Fruit fly (Drosophila melanogaster) whole organism, embryonic: ENCODE data around the gene Phs.

Source experiments
- ATbp ChIP-seq: fragments of 200-800 bp; sonication (Bioruptor generic); optimal IDR thresholded peaks from 2 replicates; lab custom pipeline; 2017; ENCODE audit warnings: missing biosample characterization, mild to moderate bottlenecking, missing genetic modification characterization, missing genetic modification reagents
- CG10543 ChIP-seq: fragments of 200-800 bp; sonication (Bioruptor generic); optimal IDR thresholded peaks from 3 replicates; lab custom pipeline; 2017; ENCODE audit warnings: missing biosample characterization, mild to moderate bottlenecking, missing genetic modification characterization, moderate library complexity
- CG10959 ChIP-seq: fragments of 200-800 bp; sonication (Bioruptor generic); IDR thresholded peaks from 2 replicates; pipeline ENCODE4 v1.3.6; 2022; ENCODE audit warnings: missing biosample characterization, missing genetic modification characterization
- CG12942 ChIP-seq: fragments of 200-800 bp; sonication (Bioruptor generic); optimal IDR thresholded peaks from 3 replicates; lab custom pipeline; 2016; ENCODE audit warnings: missing biosample characterization, missing genetic modification characterization
- CG13775 ChIP-seq: fragments of 200-800 bp; sonication (Bioruptor generic); optimal IDR thresholded peaks from 3 replicates; lab custom pipeline; 2017; ENCODE audit warnings: missing biosample characterization, mild to moderate bottlenecking, missing genetic modification characterization
- CG14860 ChIP-seq: fragments of 200-800 bp; sonication (Bioruptor generic); IDR thresholded peaks from 3 replicates; pipeline ENCODE4 v1.3.6; 2022; ENCODE audit warnings: missing biosample characterization, missing genetic modification characterization; ENCODE audit not compliant: partially characterized antibody
- CG16863 ChIP-seq: fragments of 200-800 bp; sonication (Bioruptor generic); optimal IDR thresholded peaks from 3 replicates; lab custom pipeline; 2016; ENCODE audit warnings: missing biosample characterization, missing genetic modification characterization
- CG18599 ChIP-seq: fragments of 200-800 bp; sonication (Bioruptor generic); optimal IDR thresholded peaks from 3 replicates; lab custom pipeline; 2017; ENCODE audit warnings: missing biosample characterization, missing genetic modification characterization, mild to moderate bottlenecking, moderate library complexity, missing genetic modification reagents
- CG2120 ChIP-seq: fragments of 200-800 bp; sonication (Bioruptor generic); optimal IDR thresholded peaks from 3 replicates; lab custom pipeline; 2016; ENCODE audit warnings: missing biosample characterization, missing genetic modification characterization
- CG2202 ChIP-seq: fragments of 200-800 bp; sonication (Bioruptor generic); optimal IDR thresholded peaks from 2 replicates; lab custom pipeline; 2018; ENCODE audit warnings: missing biosample characterization, mild to moderate bottlenecking, missing genetic modification characterization
- CG31365 ChIP-seq: fragments of 200-800 bp; sonication (Bioruptor generic); optimal IDR thresholded peaks from 2 replicates; lab custom pipeline; 2018; ENCODE audit warnings: missing biosample characterization, mild to moderate bottlenecking, missing genetic modification characterization
- CG4424 ChIP-seq: fragments of 200-800 bp; sonication (Bioruptor generic); optimal IDR thresholded peaks from 3 replicates; lab custom pipeline; 2016; ENCODE audit warnings: missing biosample characterization, missing genetic modification characterization
- CG6854 ChIP-seq: fragments of 200-800 bp; sonication (Bioruptor generic); optimal IDR thresholded peaks from 3 replicates; lab custom pipeline; 2017; ENCODE audit warnings: missing biosample characterization, mild to moderate bottlenecking, missing genetic modification characterization
- CG8944 ChIP-seq: fragments of 200-800 bp; sonication (Bioruptor generic); optimal IDR thresholded peaks from 3 replicates; lab custom pipeline; 2016; ENCODE audit warnings: missing biosample characterization, missing genetic modification characterization
- CG9727 ChIP-seq: fragments of 200-800 bp; sonication (Bioruptor generic); optimal IDR thresholded peaks from 3 replicates; lab custom pipeline; 2017; ENCODE audit warnings: missing biosample characterization, mild to moderate bottlenecking, missing genetic modification characterization
- CG9817 ChIP-seq: fragments of 200-800 bp; sonication (Bioruptor generic); optimal IDR thresholded peaks from 2 replicates; lab custom pipeline; 2018; ENCODE audit warnings: missing biosample characterization, mild to moderate bottlenecking, missing genetic modification characterization, moderate library complexity
- Dek ChIP-seq: fragments of 200-800 bp; sonication (Bioruptor generic); optimal IDR thresholded peaks from 3 replicates; lab custom pipeline; 2019; ENCODE audit warnings: missing biosample characterization, mild to moderate bottlenecking, missing genetic modification characterization, moderate library complexity
- Dip3 ChIP-seq: fragments of 200-800 bp; sonication (Bioruptor generic); optimal IDR thresholded peaks from 3 replicates; lab custom pipeline; 2016; ENCODE audit warnings: missing biosample characterization, missing genetic modification characterization
- Doc3 ChIP-seq: fragments of 200-800 bp; sonication (Bioruptor generic); IDR thresholded peaks from 3 replicates; pipeline ENCODE4 v1.3.6; 2022; ENCODE audit warnings: missing biosample characterization, missing genetic modification characterization; ENCODE audit not compliant: partially characterized antibody
- Dp ChIP-seq: fragments of 200-800 bp; sonication (Bioruptor generic); optimal IDR thresholded peaks from 2 replicates; lab custom pipeline; 2018; ENCODE audit warnings: missing biosample characterization, mild to moderate bottlenecking, missing genetic modification characterization, moderate library complexity
- Hmx ChIP-seq: fragments of 200-800 bp; sonication (Bioruptor generic); optimal IDR thresholded peaks from 2 replicates; lab custom pipeline; 2016; ENCODE audit warnings: missing biosample characterization, missing genetic modification characterization
- NC2α ChIP-seq: fragments of 200-800 bp; sonication (Bioruptor generic); optimal IDR thresholded peaks from 2 replicates; lab custom pipeline; 2016; ENCODE audit warnings: missing biosample characterization, missing genetic modification characterization
- Neu2 ChIP-seq: fragments of 200-800 bp; sonication (Bioruptor generic); optimal IDR thresholded peaks from 3 replicates; lab custom pipeline; 2016; ENCODE audit warnings: missing biosample characterization, missing genetic modification characterization, borderline replicate concordance
- Ptx1 ChIP-seq: fragments of 200-800 bp; sonication (Bioruptor generic); IDR thresholded peaks from 2 replicates; pipeline ENCODE4 v1.3.6; 2022; ENCODE audit warnings: missing biosample characterization, missing genetic modification characterization
- ase ChIP-seq: fragments of 200-800 bp; sonication (Bioruptor generic); IDR thresholded peaks from 3 replicates; pipeline ENCODE4 v1.3.6; 2022; ENCODE audit warnings: missing biosample characterization, missing genetic modification characterization
- ash1 ChIP-seq: fragments of 200-800 bp; sonication (Bioruptor generic); optimal IDR thresholded peaks from 2 replicates; lab custom pipeline; 2018; ENCODE audit warnings: missing biosample characterization, mild to moderate bottlenecking, missing genetic modification characterization
- bab2 ChIP-seq: fragments of 200-800 bp; sonication (Bioruptor generic); optimal IDR thresholded peaks from 2 replicates; lab custom pipeline; 2016; ENCODE audit warnings: missing biosample characterization, missing genetic modification characterization
- chif ChIP-seq, 2 experiments: fragments of 200-800 bp; sonication (Bioruptor generic); optimal IDR thresholded peaks; 3 replicates each; lab custom pipeline; 2016; ENCODE audit warnings: missing biosample characterization in 2 of 2, missing genetic modification characterization in 2 of 2
- dmrt11E ChIP-seq: fragments of 200-800 bp; sonication (Bioruptor generic); optimal IDR thresholded peaks from 3 replicates; lab custom pipeline; 2018; ENCODE audit warnings: missing biosample characterization, mild to moderate bottlenecking, missing genetic modification characterization, moderate library complexity
- ems ChIP-seq: fragments of 200-800 bp; sonication (Bioruptor generic); optimal IDR thresholded peaks from 3 replicates; lab custom pipeline; 2016; ENCODE audit warnings: missing biosample characterization, missing genetic modification characterization
- gsb-n ChIP-seq: fragments of 200-800 bp; sonication (Bioruptor generic); optimal IDR thresholded peaks from 3 replicates; lab custom pipeline; 2018; ENCODE audit warnings: missing biosample characterization, mild to moderate bottlenecking, missing genetic modification characterization
- hbn ChIP-seq: fragments of 200-800 bp; sonication (Bioruptor generic); IDR thresholded peaks from 2 replicates; pipeline ENCODE4 v1.3.6; 2022; ENCODE audit warnings: missing biosample characterization, missing genetic modification characterization; ENCODE audit not compliant: partially characterized antibody
- hkb ChIP-seq, 2 experiments: fragments of 200-800 bp in 1 of 2; fragments of >200 bp in 1 of 2; sonication (Bioruptor generic) in 1 of 2; IDR thresholded peaks in 1 of 2; optimal IDR thresholded peaks in 1 of 2; 2 replicates each; pipeline versions ENCODE4 v1.3.6 to Lab custom; 2017 to 2022; ENCODE audit warnings: missing biosample characterization in 1 of 2, missing genetic modification characterization in 1 of 2
- maf-S ChIP-seq: fragments of 200-800 bp; sonication (Bioruptor generic); optimal IDR thresholded peaks from 2 replicates; lab custom pipeline; 2016; ENCODE audit warnings: missing biosample characterization, missing genetic modification characterization
- mam ChIP-seq: fragments of 200-800 bp; sonication (Bioruptor generic); optimal IDR thresholded peaks from 3 replicates; lab custom pipeline; 2016; ENCODE audit warnings: missing biosample characterization, missing genetic modification characterization
- nerfin-2 ChIP-seq: fragments of 200-800 bp; sonication (Bioruptor generic); IDR thresholded peaks from 2 replicates; pipeline ENCODE4 v1.3.6; 2022; ENCODE audit warnings: missing biosample characterization, missing genetic modification characterization; ENCODE audit not compliant: partially characterized antibody
- odd ChIP-seq: fragments of 200-800 bp; sonication (Bioruptor generic); optimal IDR thresholded peaks from 2 replicates; lab custom pipeline; 2017; ENCODE audit warnings: missing biosample characterization, mild to moderate bottlenecking, missing genetic modification characterization
- onecut ChIP-seq: fragments of 200-800 bp; sonication (Bioruptor generic); IDR thresholded peaks from 2 replicates; pipeline ENCODE4 v1.3.6; 2022; ENCODE audit warnings: missing biosample characterization, missing genetic modification characterization
- p53 ChIP-seq: fragments of 200-800 bp; sonication (Bioruptor generic); optimal IDR thresholded peaks from 2 replicates; lab custom pipeline; 2016; ENCODE audit warnings: missing biosample characterization, missing genetic modification characterization
- ro ChIP-seq: fragments of 200-800 bp; sonication (Bioruptor generic); IDR thresholded peaks from 2 replicates; pipeline ENCODE4 v1.3.6; 2022; ENCODE audit warnings: missing biosample characterization, missing genetic modification characterization
- salm ChIP-seq: fragments of 200-800 bp; sonication (Bioruptor generic); optimal IDR thresholded peaks from 2 replicates; lab custom pipeline; 2018; ENCODE audit warnings: missing biosample characterization, mild to moderate bottlenecking, missing genetic modification characterization
- so ChIP-seq: fragments of 200-800 bp; sonication (Bioruptor generic); IDR thresholded peaks from 3 replicates; pipeline ENCODE4 v1.3.6; 2022; ENCODE audit warnings: missing biosample characterization, missing genetic modification characterization
- sob ChIP-seq: fragments of 200-800 bp; sonication (Bioruptor generic); IDR thresholded peaks from 2 replicates; pipeline ENCODE4 v1.3.6; 2022; ENCODE audit warnings: missing biosample characterization, missing genetic modification characterization
- sqz ChIP-seq: fragments of 200-800 bp; sonication (Bioruptor generic); optimal IDR thresholded peaks from 3 replicates; lab custom pipeline; 2018; ENCODE audit warnings: missing biosample characterization, mild to moderate bottlenecking, missing genetic modification characterization
- tx ChIP-seq: fragments of 200-800 bp; sonication (Bioruptor generic); optimal IDR thresholded peaks from 2 replicates; lab custom pipeline; 2016; ENCODE audit warnings: missing biosample characterization, missing genetic modification characterization
- wor ChIP-seq: fragments of 200-800 bp; sonication (Bioruptor generic); IDR thresholded peaks from 2 replicates; pipeline ENCODE4 v1.3.6; 2022; ENCODE audit warnings: missing biosample characterization, missing genetic modification characterization
- zen ChIP-seq: fragments of 200-800 bp; sonication (Bioruptor generic); optimal IDR thresholded peaks from 3 replicates; lab custom pipeline; 2018; ENCODE audit warnings: missing biosample characterization, mild to moderate bottlenecking, missing genetic modification characterization, moderate library complexity
- zen2 ChIP-seq: fragments of 200-800 bp; sonication (Bioruptor generic); IDR thresholded peaks from 3 replicates; pipeline ENCODE4 v1.3.6; 2022; ENCODE audit warnings: missing biosample characterization, missing genetic modification characterization; ENCODE audit not compliant: partially characterized antibody
- zfh2 ChIP-seq: fragments of 200-800 bp; sonication (Bioruptor generic); optimal IDR thresholded peaks from 2 replicates; lab custom pipeline; 2016; ENCODE audit warnings: missing biosample characterization, missing genetic modification characterization

Phs gene

DNA sequence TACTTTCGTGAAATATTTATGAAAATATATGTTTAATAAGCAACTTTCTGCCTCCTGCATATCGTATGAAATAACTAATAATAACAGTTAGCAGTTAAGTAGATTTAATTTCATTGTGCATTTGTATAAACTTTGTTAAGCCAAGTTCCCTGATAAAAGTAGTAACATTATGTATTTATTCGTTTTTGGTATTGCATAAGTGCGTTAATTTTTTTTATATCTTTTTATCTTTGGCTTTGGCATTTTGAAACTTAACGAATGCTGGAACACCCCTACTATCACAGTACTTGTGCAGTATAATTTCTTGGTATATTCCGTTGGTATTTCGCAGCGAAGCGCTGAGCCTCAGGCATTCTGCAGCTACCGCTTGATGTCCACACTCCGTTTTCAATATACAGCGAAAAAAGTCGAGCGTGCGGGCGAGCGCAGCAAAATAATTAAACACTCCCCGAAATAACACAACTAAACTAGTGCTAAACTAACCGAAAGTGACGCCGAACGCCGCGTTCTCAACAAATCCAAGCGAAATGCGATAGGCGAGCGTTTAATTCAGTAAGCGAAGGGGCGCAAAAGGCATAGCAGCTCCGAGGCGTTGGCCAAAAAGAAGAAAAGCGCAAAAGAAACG is 31.1 kb upstream of the Phs start, which contains the start of gene RhoGAP71E (continued):
- TF ChIP-seq CG12942 (GFP tag; lab: Kevin White, UChicago) (no peak), CG13775 (GFP tag; lab: Kevin White, UChicago) (no peak), ro (GFP tag; lab: Robert Waterston, UW) (no peak), sob (GFP tag; lab: Robert Waterston, UW) (peak; percentile 65; the same call in 1 of the 2 replicates), Ptx1 (GFP tag; lab: Robert Waterston, UW) (peak; percentile 26; the same call in 1 of the 2 replicates), CG2120 (GFP tag; lab: Kevin White, UChicago) (no peak), chif (GFP tag; optimal IDR thresholded peaks at IDR 0.05; lab: Kevin White, UChicago) (no peak), CG10543 (GFP tag; lab: Kevin White, UChicago) (peak; percentile 54), CG14860 (GFP tag; lab: Robert Waterston, UW) (no peak), Dip3 (GFP tag; lab: Kevin White, UChicago) (no peak), wor (GFP tag; lab: Robert Waterston, UW) (no peak), bab2 (no peak), CG31365 (tag; lab: Kevin White, UChicago) (peak; percentile 52), salm (tag; lab: Kevin White, UChicago) (no peak), zen2 (no peak), zen (tag; lab: Kevin White, UChicago) (no peak), Doc3 (GFP tag; lab: Robert Waterston, UW) (no peak), tx (GFP tag; lab: Kevin White, UChicago) (no peak), maf-S (GFP tag; lab: Kevin White, UChicago) (no peak), ase (no peak), CG4424 (no peak), CG9727 (peak; percentile 37), CG16863 (GFP tag; lab: Kevin White, UChicago) (no peak), sqz (GFP tag; lab: Kevin White, UChicago) (no peak), onecut (GFP tag; lab: Robert Waterston, UW) (peak; percentile 46), CG6854 (GFP tag; lab: Kevin White, UChicago) (no peak), Neu2 (GFP tag; lab: Kevin White, UChicago) (no peak), hbn (no peak), CG18599 (GFP tag; lab: Kevin White, UChicago) (peak; percentile 73), CG8944 (GFP tag; lab: Kevin White, UChicago) (no peak), nerfin-2 (GFP tag; lab: Robert Waterston, UW) (0 out of 2 replicates have a peak, but pooled peaks have one; percentile 35), CG9817 (tag; lab: Kevin White, UChicago) (peak; percentile 32), odd (GFP tag; lab: Kevin White, UChicago) (peak; percentile 48), hkb (optimal IDR thresholded peaks at IDR 0.05; lab: Kevin White, UChicago) (no peak), hkb (GFP tag; IDR thresholded peaks at IDR 0.05; lab: Robert Waterston, UW) (peak; percentile 64), NC2α (GFP tag; lab: Kevin White, UChicago) (no peak), ash1 (GFP tag; lab: Kevin White, UChicago) (peak; percentile 28), CG2202 (tag; lab: Kevin White, UChicago) (no peak), zfh2 (no peak), ems (GFP tag; lab: Kevin White, UChicago) (no peak), Dp (GFP tag; lab: Kevin White, UChicago) (peak; percentile 11), ATbp (GFP tag; lab: Kevin White, UChicago) (no peak), Dek (tag; lab: Kevin White, UChicago) (peak; percentile 11), p53 (GFP tag; lab: Kevin White, UChicago) (no peak), mam (GFP tag; lab: Kevin White, UChicago) (peak; percentile 27), so (GFP tag; lab: Robert Waterston, UW) (0 out of 3 replicates have a peak, but pooled peaks have one; percentile 54), CG10959 (no peak), gsb-n (peak; percentile 6), Hmx (GFP tag; lab: Kevin White, UChicago) (no peak), dmrt11E (tag; lab: Kevin White, UChicago) (peak; percentile 21)
